Fruit fly (Drosophila melanogaster) whole organism, wandering third instar larva: ENCODE measurements around the gene CG14454.

Experiments
- Hr78 ChIP-seq: fragments of >200 bp; optimal IDR thresholded peaks from 2 replicates; lab custom pipeline; 2017; ENCODE audit warnings: missing biosample characterization, missing genetic modification characterization
- Jra ChIP-seq: sonication (Bioruptor generic); optimal IDR thresholded peaks from 2 replicates; lab custom pipeline; 2016; ENCODE audit warnings: missing biosample characterization, missing genetic modification characterization
- Sp1 ChIP-seq: fragments of 200-800 bp; sonication (Bioruptor generic); optimal IDR thresholded peaks from 3 replicates; lab custom pipeline; 2019; ENCODE audit warnings: missing biosample characterization, mild to moderate bottlenecking, missing genetic modification characterization, moderate library complexity
- dsf ChIP-seq: sonication (Bioruptor generic); optimal IDR thresholded peaks from 2 replicates; lab custom pipeline; 2016; ENCODE audit warnings: missing biosample characterization, missing genetic modification characterization, borderline replicate concordance
- fru ChIP-seq: fragments of 200-800 bp; sonication (Bioruptor generic); optimal IDR thresholded peaks from 3 replicates; lab custom pipeline; 2016; ENCODE audit warnings: missing biosample characterization, mild to moderate bottlenecking, missing genetic modification characterization
- lola ChIP-seq: fragments of >200 bp; optimal IDR thresholded peaks from 2 replicates; lab custom pipeline; 2017; ENCODE audit warnings: missing biosample characterization, missing genetic modification characterization
- usp ChIP-seq: fragments of >200 bp; optimal IDR thresholded peaks from 2 replicates; lab custom pipeline; 2017; ENCODE audit warnings: missing biosample characterization, missing genetic modification characterization

DNA sequence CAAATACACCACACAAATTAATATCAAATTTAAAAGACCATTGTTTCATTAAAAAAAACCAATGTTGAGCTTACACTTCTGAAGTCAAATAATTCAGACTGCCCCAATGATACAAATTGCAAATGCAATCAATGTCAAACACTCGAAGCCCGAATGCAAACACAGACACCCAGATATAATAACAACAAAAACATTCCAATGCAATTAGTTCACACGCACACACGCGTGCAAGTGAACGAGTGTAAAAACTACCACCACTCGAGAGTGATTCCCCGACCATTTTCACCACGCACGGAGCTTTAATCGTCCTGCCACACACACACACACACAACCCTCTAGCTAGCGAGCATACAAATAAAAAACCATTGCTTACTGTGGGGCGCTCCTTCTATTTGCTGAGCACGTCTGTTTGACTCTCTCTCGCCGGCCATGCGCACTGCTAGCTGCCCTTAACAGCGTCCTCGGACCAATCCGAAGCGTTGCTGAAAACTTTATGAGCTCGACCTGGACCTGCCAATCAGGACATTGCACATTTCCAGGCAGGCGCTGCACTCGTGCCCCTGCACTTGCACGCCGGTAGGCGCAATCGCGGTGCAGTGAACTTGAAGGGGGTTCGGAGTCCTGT is 49.9 kb downstream of the CG14454 start:
- TF ChIP-seq lola (GFP tag; lab: Kevin White, UChicago) (no peak), usp (no peak), dsf (no peak), Hr78 (GFP tag; lab: Kevin White, UChicago) (no peak), Jra (GFP tag; lab: Kevin White, UChicago) (no peak), fru (no peak), Sp1 (GFP tag; lab: Kevin White, UChicago) (no peak)
